Worm (Caenorhabditis elegans) whole organism, late embryonic: ENCODE data around the gene clec-3.

Source experiments
- ahr-1 ChIP-seq: sonication (generic microtip); optimal IDR thresholded peaks from 2 replicates; lab custom pipeline; 2016; ENCODE audit warnings: missing genetic modification characterization, missing compliant biosample characterization
- ceh-9 ChIP-seq: sonication (generic microtip); optimal IDR thresholded peaks from 2 replicates; lab custom pipeline; 2016; ENCODE audit warnings: mild to moderate bottlenecking, missing genetic modification characterization, inconsistent platforms, missing compliant biosample characterization
- nhr-11 ChIP-seq: fragments of 150-350 bp; optimal IDR thresholded peaks from 2 replicates; lab custom pipeline; 2014; ENCODE audit warnings: missing biosample characterization, missing genetic modification characterization

- TF ChIP-seq nhr-11 (no peak), ahr-1 (tag; lab: Kevin White, UChicago) (no peak), ceh-9 (tag; lab: Kevin White, UChicago) (no peak)
Observed at ce11 chrII:3002211-3002610, 17.5 kb downstream of the clec-3 start, which contains the start of gene lido-10.
